Fruit fly (Drosophila melanogaster) whole organism, prepupa: ENCODE results near the gene bip1.

Experiments
- Blimp-1 ChIP-seq: fragments of 200-800 bp; sonication (Bioruptor generic); optimal IDR thresholded peaks from 3 replicates; lab custom pipeline; 2017; ENCODE audit warnings: missing biosample characterization, missing genetic modification characterization, mild to moderate bottlenecking, moderate library complexity, missing genetic modification reagents
- CG10669 ChIP-seq: fragments of 200-800 bp; sonication (Bioruptor generic); optimal IDR thresholded peaks from 3 replicates; lab custom pipeline; 2018; ENCODE audit warnings: missing biosample characterization, mild to moderate bottlenecking, missing genetic modification characterization, moderate library complexity
- CG11294 ChIP-seq: fragments of 200-800 bp; sonication (Bioruptor generic); IDR thresholded peaks from 2 replicates; pipeline ENCODE4 v1.3.6; 2022; ENCODE audit warnings: missing biosample characterization, missing genetic modification characterization
- CG1621 ChIP-seq: fragments of 200-800 bp; sonication (Bioruptor generic); optimal IDR thresholded peaks from 3 replicates; lab custom pipeline; 2018; ENCODE audit warnings: missing biosample characterization, mild to moderate bottlenecking, missing genetic modification characterization
- CG3032 ChIP-seq: fragments of 200-800 bp; optimal IDR thresholded peaks from 2 replicates; lab custom pipeline; 2019; ENCODE audit warnings: missing biosample characterization, mild to moderate bottlenecking, missing genetic modification characterization, moderate library complexity
- CG3919 ChIP-seq: fragments of 200-800 bp; sonication (Bioruptor generic); optimal IDR thresholded peaks from 3 replicates; lab custom pipeline; 2016; ENCODE audit warnings: missing biosample characterization, missing genetic modification characterization
- CG6792 ChIP-seq: fragments of 200-800 bp; sonication (Bioruptor generic); optimal IDR thresholded peaks from 3 replicates; lab custom pipeline; 2016; ENCODE audit warnings: missing biosample characterization, missing genetic modification characterization
- Eip75B ChIP-seq: fragments of 200-800 bp; sonication (Bioruptor generic); optimal IDR thresholded peaks from 3 replicates; lab custom pipeline; 2016; ENCODE audit warnings: missing biosample characterization, missing genetic modification characterization
- Ets96B ChIP-seq: fragments of 200-800 bp; optimal IDR thresholded peaks from 2 replicates; lab custom pipeline; 2019; ENCODE audit warnings: missing biosample characterization, mild to moderate bottlenecking, missing genetic modification characterization, moderate library complexity
- Smox ChIP-seq: fragments of 200-800 bp; sonication (Bioruptor generic); optimal IDR thresholded peaks from 3 replicates; lab custom pipeline; 2016; ENCODE audit warnings: missing biosample characterization, missing genetic modification characterization
- achi ChIP-seq: fragments of 200-800 bp; sonication (Bioruptor generic); optimal IDR thresholded peaks from 3 replicates; lab custom pipeline; 2016; ENCODE audit warnings: missing biosample characterization, missing genetic modification characterization
- acj6 ChIP-seq: fragments of 200-800 bp; sonication (Bioruptor generic); optimal IDR thresholded peaks from 3 replicates; lab custom pipeline; 2016; ENCODE audit warnings: missing biosample characterization, missing genetic modification characterization
- eg ChIP-seq: fragments of 200-800 bp; sonication (Bioruptor generic); IDR thresholded peaks from 3 replicates; pipeline ENCODE4 v1.3.6; 2022; ENCODE audit warnings: missing biosample characterization, missing genetic modification characterization
- esn ChIP-seq: fragments of 200-800 bp; sonication (Bioruptor generic); optimal IDR thresholded peaks from 2 replicates; lab custom pipeline; 2016; ENCODE audit warnings: missing biosample characterization, mild to moderate bottlenecking, missing genetic modification characterization, moderate library complexity
- salr ChIP-seq, 2 experiments: fragments of 200-800 bp; sonication (Bioruptor generic); optimal IDR thresholded peaks; 3 replicates each; lab custom pipeline; 2016 to 2018; ENCODE audit warnings: missing biosample characterization in 2 of 2, missing genetic modification characterization in 2 of 2, mild to moderate bottlenecking in 1 of 2
- spab ChIP-seq: fragments of 200-800 bp; sonication (Bioruptor generic); optimal IDR thresholded peaks from 2 replicates; lab custom pipeline; 2017; ENCODE audit warnings: missing biosample characterization, mild to moderate bottlenecking, missing genetic modification characterization, missing genetic modification reagents

Gene bip1

dm6 chr3L:8013001-8013864 is 45.3 kb downstream of the bip1 start (continued):
- TF ChIP-seq CG3032 (tag; lab: Kevin White, UChicago): peak; percentile 38
- peak; percentile 61 for TF ChIP-seq Ets96B (tag; lab: Kevin White, UChicago)
- peak; percentile 22 for TF ChIP-seq CG1621 (tag; lab: Kevin White, UChicago)
- no peak for TF ChIP-seq eg (GFP tag; lab: Robert Waterston, UW)
- TF ChIP-seq esn: peak; percentile 54
- no peak for TF ChIP-seq salr (GFP tag; optimal IDR thresholded peaks at IDR 0.05; lab: Kevin White, UChicago)
- peak; percentile 36 for TF ChIP-seq Blimp-1 (GFP tag; lab: Kevin White, UChicago)
- peak; percentile 0 for TF ChIP-seq CG3919 (GFP tag; lab: Kevin White, UChicago)
- peak; percentile 37 for TF ChIP-seq spab (GFP tag; lab: Kevin White, UChicago)
- peak; percentile 11 for TF ChIP-seq CG6792
- TF ChIP-seq CG10669: peak; percentile 62
- peak; percentile 19 for TF ChIP-seq Smox (GFP tag; lab: Kevin White, UChicago)
- peak; percentile 33 for TF ChIP-seq achi (GFP tag; lab: Kevin White, UChicago)

dm6 chr3L:8005770-8006169 is 52.7 kb downstream of the bip1 start:
- TF ChIP-seq acj6 (GFP tag; lab: Kevin White, UChicago) (no peak), CG11294 (GFP tag; lab: Robert Waterston, UW) (no peak), Eip75B (peak; percentile 8)
